Fruit fly (Drosophila melanogaster) whole organism, prepupa: ENCODE data around the gene CG33796.
A peak's percentile ranks its signal among the peaks of the same experiment; 100 is the strongest.

Experiments
- Blimp-1 ChIP-seq: fragments of 200-800 bp; sonication (Bioruptor generic); optimal IDR thresholded peaks from 3 replicates; lab custom pipeline; 2017; ENCODE audit warnings: missing biosample characterization, missing genetic modification characterization, mild to moderate bottlenecking, moderate library complexity, missing genetic modification reagents
- CG10631 ChIP-seq: fragments of 200-800 bp; sonication (Bioruptor generic); optimal IDR thresholded peaks from 2 replicates; lab custom pipeline; 2016; ENCODE audit warnings: missing biosample characterization, missing genetic modification characterization
- CG11294 ChIP-seq: fragments of 200-800 bp; sonication (Bioruptor generic); IDR thresholded peaks from 2 replicates; pipeline ENCODE4 v1.3.6; 2022; ENCODE audit warnings: missing biosample characterization, missing genetic modification characterization
- CG11762 ChIP-seq: fragments of 200-800 bp; sonication (Bioruptor generic); optimal IDR thresholded peaks from 3 replicates; lab custom pipeline; 2016; ENCODE audit warnings: missing biosample characterization, missing genetic modification characterization; ENCODE audit not compliant: insufficient read depth
- CG11902 ChIP-seq: fragments of 200-800 bp; sonication (Bioruptor generic); optimal IDR thresholded peaks from 3 replicates; lab custom pipeline; 2016; ENCODE audit warnings: missing biosample characterization, missing genetic modification characterization
- CG15336 ChIP-seq: fragments of 200-800 bp; sonication (Bioruptor generic); IDR thresholded peaks from 2 replicates; pipeline ENCODE4 v1.3.6; 2022; ENCODE audit warnings: missing biosample characterization, missing genetic modification characterization
- CG1621 ChIP-seq: fragments of 200-800 bp; sonication (Bioruptor generic); optimal IDR thresholded peaks from 3 replicates; lab custom pipeline; 2018; ENCODE audit warnings: missing biosample characterization, mild to moderate bottlenecking, missing genetic modification characterization
- CG16779 ChIP-seq: fragments of 200-800 bp; sonication (Bioruptor generic); optimal IDR thresholded peaks from 3 replicates; lab custom pipeline; 2017; ENCODE audit warnings: missing biosample characterization, mild to moderate bottlenecking, missing genetic modification characterization
- CG3032 ChIP-seq: fragments of 200-800 bp; optimal IDR thresholded peaks from 2 replicates; lab custom pipeline; 2019; ENCODE audit warnings: missing biosample characterization, mild to moderate bottlenecking, missing genetic modification characterization, moderate library complexity
- CG31627 ChIP-seq: fragments of 200-800 bp; sonication (Bioruptor generic); optimal IDR thresholded peaks from 3 replicates; lab custom pipeline; 2016; ENCODE audit warnings: missing biosample characterization, missing genetic modification characterization
- CG34406 ChIP-seq: fragments of 200-800 bp; sonication (Bioruptor generic); optimal IDR thresholded peaks from 3 replicates; lab custom pipeline; 2016; ENCODE audit warnings: missing biosample characterization, missing genetic modification characterization
- CG3919 ChIP-seq: fragments of 200-800 bp; sonication (Bioruptor generic); optimal IDR thresholded peaks from 3 replicates; lab custom pipeline; 2016; ENCODE audit warnings: missing biosample characterization, missing genetic modification characterization
- CG4318 ChIP-seq: fragments of 200-800 bp; sonication (Bioruptor generic); optimal IDR thresholded peaks from 3 replicates; lab custom pipeline; 2017; ENCODE audit warnings: missing biosample characterization, mild to moderate bottlenecking, missing genetic modification characterization
- CG6792 ChIP-seq: fragments of 200-800 bp; sonication (Bioruptor generic); optimal IDR thresholded peaks from 3 replicates; lab custom pipeline; 2016; ENCODE audit warnings: missing biosample characterization, missing genetic modification characterization
- CG6854 ChIP-seq: fragments of 200-800 bp; sonication (Bioruptor generic); optimal IDR thresholded peaks from 2 replicates; lab custom pipeline; 2017; ENCODE audit warnings: missing biosample characterization, mild to moderate bottlenecking, missing genetic modification characterization
- CG8119 ChIP-seq: fragments of 200-800 bp; sonication (Bioruptor generic); IDR thresholded peaks from 3 replicates; pipeline ENCODE4 v1.3.6; 2022; ENCODE audit warnings: missing biosample characterization, missing genetic modification characterization
- CG8632 ChIP-seq: fragments of 200-800 bp; sonication (Bioruptor generic); optimal IDR thresholded peaks from 3 replicates; lab custom pipeline; 2016; ENCODE audit warnings: missing biosample characterization, missing genetic modification characterization
- CG9139 ChIP-seq: fragments of 200-800 bp; sonication (Bioruptor generic); optimal IDR thresholded peaks from 3 replicates; lab custom pipeline; 2017; ENCODE audit warnings: missing biosample characterization, mild to moderate bottlenecking, missing genetic modification characterization
- Eip78C ChIP-seq: fragments of 200-800 bp; sonication (Bioruptor generic); peaks from one replicate; lab custom pipeline; 2016; ENCODE audit warnings: missing biosample characterization, missing genetic modification characterization
- Eip93F ChIP-seq: fragments of 200-800 bp; sonication (Bioruptor generic); optimal IDR thresholded peaks from 2 replicates; lab custom pipeline; 2016; ENCODE audit warnings: missing biosample characterization, mild to moderate bottlenecking, missing genetic modification characterization
- Ets21C ChIP-seq: fragments of 200-800 bp; sonication (Bioruptor generic); optimal IDR thresholded peaks from 3 replicates; lab custom pipeline; 2016; ENCODE audit warnings: missing biosample characterization, missing genetic modification characterization
- Gug ChIP-seq: fragments of 200-800 bp; sonication (Bioruptor generic); IDR thresholded peaks from 2 replicates; pipeline ENCODE4 v1.3.6; 2022; ENCODE audit warnings: missing biosample characterization, missing genetic modification characterization
- Hr39 ChIP-seq: fragments of 200-800 bp; sonication (Bioruptor generic); optimal IDR thresholded peaks from 2 replicates; lab custom pipeline; 2016; ENCODE audit warnings: missing biosample characterization, missing genetic modification characterization
- Hr4 ChIP-seq: fragments of 200-800 bp; sonication (Bioruptor generic); optimal IDR thresholded peaks from 3 replicates; lab custom pipeline; 2016; ENCODE audit warnings: missing biosample characterization, missing genetic modification characterization
- Lpt ChIP-seq: fragments of 200-800 bp; sonication (Bioruptor generic); optimal IDR thresholded peaks from 3 replicates; lab custom pipeline; 2016; ENCODE audit warnings: missing biosample characterization, missing genetic modification characterization
- Met ChIP-seq: fragments of 200-800 bp; sonication (Bioruptor generic); optimal IDR thresholded peaks from 3 replicates; lab custom pipeline; 2016; ENCODE audit warnings: missing biosample characterization, missing genetic modification characterization
- OdsH ChIP-seq: fragments of 200-800 bp; sonication (Bioruptor generic); optimal IDR thresholded peaks from 3 replicates; lab custom pipeline; 2016; ENCODE audit warnings: missing biosample characterization, missing genetic modification characterization
- Smox ChIP-seq: fragments of 200-800 bp; sonication (Bioruptor generic); optimal IDR thresholded peaks from 3 replicates; lab custom pipeline; 2016; ENCODE audit warnings: missing biosample characterization, missing genetic modification characterization
- Sox102F ChIP-seq: fragments of 200-800 bp; sonication (Bioruptor generic); optimal IDR thresholded peaks from 2 replicates; lab custom pipeline; 2016; ENCODE audit warnings: missing biosample characterization, mild to moderate bottlenecking, missing genetic modification characterization
- Sox15 ChIP-seq: fragments of 200-800 bp; sonication (Bioruptor generic); optimal IDR thresholded peaks from 3 replicates; lab custom pipeline; 2016; ENCODE audit warnings: missing biosample characterization, missing genetic modification characterization
- achi ChIP-seq: fragments of 200-800 bp; sonication (Bioruptor generic); optimal IDR thresholded peaks from 3 replicates; lab custom pipeline; 2016; ENCODE audit warnings: missing biosample characterization, missing genetic modification characterization
- acj6 ChIP-seq: fragments of 200-800 bp; sonication (Bioruptor generic); optimal IDR thresholded peaks from 3 replicates; lab custom pipeline; 2016; ENCODE audit warnings: missing biosample characterization, missing genetic modification characterization
- cyc ChIP-seq: fragments of 200-800 bp; sonication (Bioruptor generic); optimal IDR thresholded peaks from 3 replicates; lab custom pipeline; 2016; ENCODE audit warnings: missing biosample characterization, missing genetic modification characterization
- dsx ChIP-seq: fragments of 200-800 bp; optimal IDR thresholded peaks from 3 replicates; lab custom pipeline; 2019; ENCODE audit warnings: missing biosample characterization, mild to moderate bottlenecking, missing genetic modification characterization, moderate library complexity; ENCODE audit not compliant: poor library complexity, severe bottlenecking
- eg ChIP-seq: fragments of 200-800 bp; sonication (Bioruptor generic); IDR thresholded peaks from 3 replicates; pipeline ENCODE4 v1.3.6; 2022; ENCODE audit warnings: missing biosample characterization, missing genetic modification characterization
- esn ChIP-seq: fragments of 200-800 bp; sonication (Bioruptor generic); optimal IDR thresholded peaks from 2 replicates; lab custom pipeline; 2016; ENCODE audit warnings: missing biosample characterization, mild to moderate bottlenecking, missing genetic modification characterization, moderate library complexity
- fd85E ChIP-seq: fragments of 200-800 bp; sonication (Bioruptor generic); optimal IDR thresholded peaks from 3 replicates; lab custom pipeline; 2016; ENCODE audit warnings: missing biosample characterization, missing genetic modification characterization
- fkh ChIP-seq: fragments of 200-800 bp; sonication (Bioruptor generic); optimal IDR thresholded peaks from 3 replicates; lab custom pipeline; 2017; ENCODE audit warnings: missing biosample characterization, mild to moderate bottlenecking, missing genetic modification characterization, moderate library complexity
- lz ChIP-seq: fragments of 200-800 bp; sonication (Bioruptor generic); optimal IDR thresholded peaks from 3 replicates; lab custom pipeline; 2016; ENCODE audit warnings: missing biosample characterization, missing genetic modification characterization
- net ChIP-seq: fragments of 200-800 bp; sonication (Bioruptor generic); optimal IDR thresholded peaks from 3 replicates; lab custom pipeline; 2016; ENCODE audit warnings: missing biosample characterization, missing genetic modification characterization
- pdm3 ChIP-seq: fragments of 200-800 bp; sonication (Bioruptor generic); optimal IDR thresholded peaks from 3 replicates; lab custom pipeline; 2016; ENCODE audit warnings: missing biosample characterization, missing genetic modification characterization
- spab ChIP-seq: fragments of 200-800 bp; sonication (Bioruptor generic); optimal IDR thresholded peaks from 2 replicates; lab custom pipeline; 2017; ENCODE audit warnings: missing biosample characterization, mild to moderate bottlenecking, missing genetic modification characterization, missing genetic modification reagents
- ss ChIP-seq, 2 experiments: fragments of 200-800 bp; sonication (Bioruptor generic); optimal IDR thresholded peaks; 2 replicates in 1 of 2; 3 replicates in 1 of 2; lab custom pipeline; 2017 to 2018; ENCODE audit warnings: mild to moderate bottlenecking in 2 of 2, missing biosample characterization in 2 of 2, missing genetic modification characterization in 2 of 2, moderate library complexity in 1 of 2
- svp ChIP-seq: fragments of 200-800 bp; sonication (Bioruptor generic); peaks from one replicate; lab custom pipeline; 2016; ENCODE audit warnings: missing biosample characterization, missing genetic modification characterization
- topi ChIP-seq: fragments of 200-800 bp; sonication (Bioruptor generic); optimal IDR thresholded peaks from 3 replicates; lab custom pipeline; 2016; ENCODE audit warnings: missing biosample characterization, missing genetic modification characterization
- vri ChIP-seq: fragments of 200-800 bp; sonication (Bioruptor generic); optimal IDR thresholded peaks from 3 replicates; lab custom pipeline; 2016; ENCODE audit warnings: missing biosample characterization, mild to moderate bottlenecking, missing genetic modification characterization

The CG33796 gene

dm6 chr3L:16190885-16191284, 21.0 kb upstream of the CG33796 start (continued):
- TF ChIP-seq CG3919 (GFP tag; lab: Kevin White, UChicago) = peak; percentile 45
- 0 out of 2 replicates have a peak, but pooled peaks have one; percentile 34 for TF ChIP-seq CG11294 (GFP tag; lab: Robert Waterston, UW)
- peak; percentile 70 for TF ChIP-seq Eip93F
- TF ChIP-seq CG8119 (GFP tag; lab: Robert Waterston, UW) = 0 out of 3 replicates have a peak, but pooled peaks have one; percentile 26
- TF ChIP-seq Lpt (GFP tag; lab: Kevin White, UChicago) = no peak
- peak; percentile 73 for TF ChIP-seq fkh
- TF ChIP-seq achi = peak; percentile 12
- peak; percentile 63 for TF ChIP-seq svp
- TF ChIP-seq topi = peak; percentile 15
- no peak for TF ChIP-seq CG8632 (GFP tag; lab: Kevin White, UChicago)
- TF ChIP-seq CG15336 = no peak
- peak; percentile 24 for TF ChIP-seq Sox102F (GFP tag; lab: Kevin White, UChicago)
- peak; percentile 34; the same call in 1 of the 3 replicates for TF ChIP-seq eg (GFP tag; lab: Robert Waterston, UW)
- TF ChIP-seq CG11762 = no peak
- no peak for TF ChIP-seq Gug (GFP tag; lab: Robert Waterston, UW)
- TF ChIP-seq CG11902 = no peak
- TF ChIP-seq vri (GFP tag; lab: Kevin White, UChicago) = peak; percentile 85
- TF ChIP-seq CG1621 (tag; lab: Kevin White, UChicago) = no peak
- TF ChIP-seq fd85E (GFP tag; lab: Kevin White, UChicago) = no peak
- TF ChIP-seq spab (GFP tag; lab: Kevin White, UChicago) = peak; percentile 41
- TF ChIP-seq Blimp-1 = no peak
- no peak for TF ChIP-seq Hr4 (GFP tag; lab: Kevin White, UChicago)
- peak; percentile 20 for TF ChIP-seq Met (GFP tag; lab: Kevin White, UChicago)
- no peak for TF ChIP-seq CG34406
- peak; percentile 46 for TF ChIP-seq CG16779
- TF ChIP-seq Sox15 (GFP tag; lab: Kevin White, UChicago) = no peak
- TF ChIP-seq CG6854 (GFP tag; lab: Kevin White, UChicago) = peak; percentile 69
- no peak for TF ChIP-seq Hr39 (GFP tag; lab: Kevin White, UChicago)
- TF ChIP-seq net = peak; percentile 6
- peak; percentile 67 to 72 for TF ChIP-seq ss (GFP tag; optimal IDR thresholded peaks at IDR 0.05; lab: Kevin White, UChicago)
- no peak for TF ChIP-seq CG6792
- TF ChIP-seq CG10631 (GFP tag; lab: Kevin White, UChicago) = no peak
- peak; percentile 1 for TF ChIP-seq CG3032
- no peak for TF ChIP-seq CG4318 (GFP tag; lab: Kevin White, UChicago)
- TF ChIP-seq cyc (GFP tag; lab: Kevin White, UChicago) = no peak

- TF ChIP-seq svp (peak; percentile 37), CG1621 (tag; lab: Kevin White, UChicago) (peak; percentile 33), Smox (GFP tag; lab: Kevin White, UChicago) (no peak), acj6 (GFP tag; lab: Kevin White, UChicago) (no peak), Eip78C (GFP tag; lab: Kevin White, UChicago) (peak; percentile 51), CG6854 (GFP tag; lab: Kevin White, UChicago) (peak; percentile 55), dsx (GFP tag; lab: Kevin White, UChicago) (peak; percentile 2)
Observed at dm6 chr3L:16189925-16190231, 20.0 kb upstream of the CG33796 start.

DNA sequence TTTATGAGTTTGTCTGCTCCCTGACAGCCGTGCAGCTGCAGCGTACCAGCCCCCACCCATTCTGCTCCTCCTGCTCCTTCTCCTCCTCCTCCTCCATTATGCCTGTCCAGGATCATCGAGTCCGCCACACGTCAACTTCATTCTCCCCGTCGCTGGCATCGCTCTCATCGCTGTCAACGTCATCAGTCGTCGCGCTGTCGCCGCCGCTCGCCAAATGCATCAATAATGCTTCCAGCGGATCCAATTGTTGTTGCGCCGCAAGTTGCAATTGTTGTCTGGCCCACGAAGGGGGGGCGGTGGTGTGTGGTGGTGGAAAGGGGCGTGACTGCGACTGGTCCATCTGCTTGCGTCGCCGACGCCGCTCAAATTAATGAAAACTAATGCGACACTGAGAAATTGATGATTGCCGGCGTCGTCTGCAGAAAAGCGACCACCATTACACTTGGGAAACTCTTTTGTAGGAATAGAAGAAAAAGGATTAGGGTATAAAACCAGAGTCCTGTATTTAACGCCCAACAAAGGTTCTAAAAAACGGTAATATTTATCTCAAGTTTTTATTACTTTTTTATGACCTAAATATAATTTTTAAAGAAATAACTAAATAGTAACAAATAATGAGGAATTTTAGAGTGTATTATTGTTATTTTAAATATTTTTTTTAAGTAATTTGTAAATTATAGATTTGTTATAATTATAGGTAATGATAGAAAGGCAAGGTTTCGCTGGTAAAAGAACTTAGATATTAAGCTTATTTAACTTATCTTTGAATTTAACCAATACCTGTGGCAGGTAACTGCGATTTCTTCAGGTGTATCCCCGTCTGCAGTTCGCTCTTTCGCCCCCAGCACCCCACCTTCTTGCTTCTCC, 19.4 kb upstream of the CG33796 start:
- TF ChIP-seq pdm3 (GFP tag; lab: Kevin White, UChicago) (peak; percentile 25), CG9139 (GFP tag; lab: Kevin White, UChicago) (no peak), CG11294 (GFP tag; lab: Robert Waterston, UW) (no peak), Smox (GFP tag; lab: Kevin White, UChicago) (peak; percentile 0), OdsH (peak; percentile 47), CG31627 (GFP tag; lab: Kevin White, UChicago) (peak; percentile 1), CG6792 (peak; percentile 18), Blimp-1 (no peak), CG3032 (peak; percentile 63), CG4318 (GFP tag; lab: Kevin White, UChicago) (peak; percentile 1), eg (GFP tag; lab: Robert Waterston, UW) (no peak), Ets21C (no peak), Lpt (GFP tag; lab: Kevin White, UChicago) (no peak), Sox102F (GFP tag; lab: Kevin White, UChicago) (no peak), Gug (GFP tag; lab: Robert Waterston, UW) (no peak), acj6 (GFP tag; lab: Kevin White, UChicago) (peak; percentile 46), lz (GFP tag; lab: Kevin White, UChicago) (peak; percentile 36), vri (GFP tag; lab: Kevin White, UChicago) (no peak), esn (GFP tag; lab: Kevin White, UChicago) (peak; percentile 56), svp (peak; percentile 79), CG11762 (no peak)
